Fruit fly (Drosophila melanogaster): ENCODE measurements around the gene Hexim.

The Hexim gene

DNA sequence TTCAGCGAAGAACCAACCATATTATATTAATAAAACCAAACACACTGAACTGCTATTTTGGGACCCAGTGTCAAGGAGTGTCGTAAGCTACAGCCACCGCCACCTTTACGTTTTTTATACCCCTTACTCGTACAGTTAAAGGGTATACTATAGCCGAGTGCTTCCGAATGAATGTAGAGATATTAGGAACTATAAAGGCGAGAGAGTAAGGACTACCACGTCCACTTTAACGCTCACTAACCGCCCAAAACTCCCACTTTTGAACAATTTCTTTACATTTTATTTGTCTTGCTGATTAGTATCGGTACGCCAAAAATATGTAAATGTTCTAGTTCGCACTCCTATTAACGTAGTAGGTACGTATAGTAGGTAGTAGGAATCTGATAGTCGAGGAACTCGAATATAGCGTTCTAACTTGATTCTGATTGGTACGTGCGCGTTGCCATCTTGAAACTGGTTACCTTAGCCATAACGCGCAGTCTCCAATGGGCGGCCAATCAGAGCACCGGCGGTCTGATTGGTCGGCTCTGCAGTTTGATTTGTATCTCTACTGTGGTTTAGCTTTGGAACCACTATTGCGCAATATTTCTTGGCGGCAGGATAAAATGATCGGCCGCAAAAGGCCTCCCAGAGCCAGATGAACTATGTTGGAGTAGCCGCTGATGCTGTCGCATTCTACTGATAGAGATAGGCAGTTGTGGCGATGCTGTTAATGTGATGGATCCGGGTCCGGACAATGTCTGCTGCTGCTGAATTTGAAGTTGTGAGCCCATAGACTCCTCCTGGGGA is 3.1 kb upstream of the Hexim start:
- TF ChIP-seq CG17806 (tag; optimal IDR thresholded peaks at IDR 0.05), result peak; percentile 26
- peak; percentile 39 for TF ChIP-seq Pif1A (GFP tag; optimal IDR thresholded peaks at IDR 0.05)
- TF ChIP-seq EcR (GFP tag; optimal IDR thresholded peaks at IDR 0.05), result no peak
- TF ChIP-seq Snoo (tag; optimal IDR thresholded peaks at IDR 0.05), result no peak
- TF ChIP-seq CG13204 (GFP tag; optimal IDR thresholded peaks at IDR 0.05), result no peak
- TF ChIP-seq CG34367 (tag; optimal IDR thresholded peaks at IDR 0.05), result peak; percentile 15
- no peak for TF ChIP-seq gl (tag; optimal IDR thresholded peaks at IDR 0.05)
- TF ChIP-seq CG12605 (GFP tag; IDR thresholded peaks at IDR 0.05), result no peak
- TF ChIP-seq CG14655 (GFP tag; optimal IDR thresholded peaks at IDR 0.05), result no peak
- peak; percentile 39; the same call in 2 of the 3 replicates for TF ChIP-seq fd96Ca (GFP tag; IDR thresholded peaks at IDR 0.05)
- no peak for TF ChIP-seq Ets98B (GFP tag; IDR thresholded peaks at IDR 0.05)
- TF ChIP-seq CG4496 (GFP tag; IDR thresholded peaks at IDR 0.05), result no peak
- peak; percentile 3 for TF ChIP-seq CG15710 (tag; optimal IDR thresholded peaks at IDR 0.05)
- TF ChIP-seq CG8159 (tag; optimal IDR thresholded peaks at IDR 0.05), result no peak
- no peak for TF ChIP-seq D1 (tag; optimal IDR thresholded peaks at IDR 0.05)
- TF ChIP-seq Pif1B (GFP tag; optimal IDR thresholded peaks at IDR 0.05), result peak; percentile 62
- TF ChIP-seq CG32121 (GFP tag; IDR thresholded peaks at IDR 0.05), result no peak
- no peak for TF ChIP-seq CG10348 (GFP tag; IDR thresholded peaks at IDR 0.05)
- TF ChIP-seq rn (GFP tag; IDR thresholded peaks at IDR 0.05), result no peak
- TF ChIP-seq CG9948 (tag; optimal IDR thresholded peaks at IDR 0.05), result peak; percentile 34
- TF ChIP-seq CG8301 (tag; optimal IDR thresholded peaks at IDR 0.05), result peak; percentile 58

DNA sequence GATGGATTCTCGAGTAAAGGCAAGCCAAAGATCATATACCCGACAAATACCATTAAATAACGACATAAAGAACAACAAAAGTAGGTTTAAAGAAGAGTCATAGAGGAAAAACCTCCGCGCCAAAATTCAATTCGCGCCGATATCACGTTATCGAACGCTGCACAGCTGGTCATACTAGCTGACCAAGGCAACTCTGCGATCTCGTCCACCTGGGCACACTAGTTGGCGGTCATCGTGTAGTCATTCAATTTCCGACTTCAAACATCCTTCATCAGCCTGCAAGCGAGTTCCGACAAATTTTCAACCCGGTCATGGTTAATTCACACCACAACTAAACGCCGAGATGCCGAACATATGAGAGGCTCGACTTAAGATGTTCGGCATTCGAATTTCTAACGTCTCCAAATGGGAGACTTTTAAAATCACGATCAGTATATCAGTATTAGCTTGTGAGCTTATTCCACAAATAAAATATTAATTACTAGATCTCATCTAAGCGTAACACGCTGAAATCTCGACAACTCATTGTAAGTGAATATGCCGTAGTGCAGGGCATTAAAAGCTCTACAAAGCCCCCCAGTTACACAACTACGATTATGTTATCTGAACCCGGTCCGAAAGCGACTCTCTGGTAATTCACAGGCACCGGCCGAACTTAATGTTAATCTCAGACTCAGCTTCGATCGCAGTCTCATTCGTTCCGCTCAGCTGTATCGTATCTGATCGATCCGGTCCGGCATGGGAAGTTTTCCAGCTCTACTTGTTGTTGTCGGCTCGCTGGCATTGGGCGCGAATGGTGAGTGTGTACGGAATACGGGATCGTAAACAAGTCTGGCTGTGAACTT is 2.3 kb upstream of the Hexim start, which contains the start of gene CG3505:
TSS of gene CG3505 (plus strand) at position 688 of the 845 bp plus-strand sequence.
- TF ChIP-seq Pif1A (GFP tag; optimal IDR thresholded peaks at IDR 0.05) (no peak), Ets98B (GFP tag; IDR thresholded peaks at IDR 0.05) (peak; percentile 73), EcR (GFP tag; optimal IDR thresholded peaks at IDR 0.05) (no peak), Pif1B (GFP tag; optimal IDR thresholded peaks at IDR 0.05) (peak; percentile 4), fd96Ca (GFP tag; IDR thresholded peaks at IDR 0.05) (peak; percentile 74; the same call in 2 of the 3 replicates), CG15710 (tag; optimal IDR thresholded peaks at IDR 0.05) (peak; percentile 48), CG8159 (tag; optimal IDR thresholded peaks at IDR 0.05) (peak; percentile 40), CG34367 (tag; optimal IDR thresholded peaks at IDR 0.05) (peak; percentile 25), CG4496 (GFP tag; IDR thresholded peaks at IDR 0.05) (peak; percentile 56; the same call in 1 of the 3 replicates), rn (GFP tag; IDR thresholded peaks at IDR 0.05) (no peak), CG9948 (tag; optimal IDR thresholded peaks at IDR 0.05) (no peak), CG13204 (GFP tag; optimal IDR thresholded peaks at IDR 0.05) (no peak), gl (tag; optimal IDR thresholded peaks at IDR 0.05) (no peak), CG10348 (GFP tag; IDR thresholded peaks at IDR 0.05) (no peak), D1 (tag; optimal IDR thresholded peaks at IDR 0.05) (no peak), Snoo (tag; optimal IDR thresholded peaks at IDR 0.05) (peak; percentile 27), CG14655 (GFP tag; optimal IDR thresholded peaks at IDR 0.05) (no peak), CG12605 (GFP tag; IDR thresholded peaks at IDR 0.05) (peak; percentile 65; the same call in 1 of the 2 replicates), CG17806 (tag; optimal IDR thresholded peaks at IDR 0.05) (peak; percentile 24), CG8301 (tag; optimal IDR thresholded peaks at IDR 0.05) (peak; percentile 20), CG32121 (GFP tag; IDR thresholded peaks at IDR 0.05) (peak; percentile 54; the same call in 1 of the 2 replicates)

DNA sequence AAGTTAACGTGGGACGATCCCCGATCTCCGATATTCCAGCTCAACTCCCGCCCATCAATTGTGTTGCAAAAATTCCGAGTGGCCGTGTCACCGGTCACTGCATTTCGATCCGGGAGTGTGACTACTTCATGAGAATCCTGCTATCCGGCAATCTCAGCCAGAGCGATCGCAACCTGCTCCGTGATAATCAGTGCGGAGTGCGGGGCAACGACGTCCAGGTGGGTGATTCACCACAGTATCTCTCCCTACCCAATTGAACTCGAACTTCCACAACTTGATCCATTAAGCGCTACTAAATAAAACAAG is 1.7 kb upstream of the Hexim start:
- no peak for TF ChIP-seq fd96Ca (GFP tag; IDR thresholded peaks at IDR 0.05)
- no peak for TF ChIP-seq CG34367 (tag; optimal IDR thresholded peaks at IDR 0.05)
- no peak for TF ChIP-seq CG8159 (tag; optimal IDR thresholded peaks at IDR 0.05)
- no peak for TF ChIP-seq Ets98B (GFP tag; IDR thresholded peaks at IDR 0.05)
- no peak for TF ChIP-seq D1 (tag; optimal IDR thresholded peaks at IDR 0.05)
- no peak for TF ChIP-seq CG8301 (tag; optimal IDR thresholded peaks at IDR 0.05)
- TF ChIP-seq CG14655 (GFP tag; optimal IDR thresholded peaks at IDR 0.05), result no peak
- TF ChIP-seq CG17806 (tag; optimal IDR thresholded peaks at IDR 0.05), result no peak
- TF ChIP-seq CG13204 (GFP tag; optimal IDR thresholded peaks at IDR 0.05), result no peak
- no peak for TF ChIP-seq CG4496 (GFP tag; IDR thresholded peaks at IDR 0.05)
- no peak for TF ChIP-seq gl (tag; optimal IDR thresholded peaks at IDR 0.05)
- no peak for TF ChIP-seq CG32121 (GFP tag; IDR thresholded peaks at IDR 0.05)
- TF ChIP-seq Pif1B (GFP tag; optimal IDR thresholded peaks at IDR 0.05), result no peak

DNA sequence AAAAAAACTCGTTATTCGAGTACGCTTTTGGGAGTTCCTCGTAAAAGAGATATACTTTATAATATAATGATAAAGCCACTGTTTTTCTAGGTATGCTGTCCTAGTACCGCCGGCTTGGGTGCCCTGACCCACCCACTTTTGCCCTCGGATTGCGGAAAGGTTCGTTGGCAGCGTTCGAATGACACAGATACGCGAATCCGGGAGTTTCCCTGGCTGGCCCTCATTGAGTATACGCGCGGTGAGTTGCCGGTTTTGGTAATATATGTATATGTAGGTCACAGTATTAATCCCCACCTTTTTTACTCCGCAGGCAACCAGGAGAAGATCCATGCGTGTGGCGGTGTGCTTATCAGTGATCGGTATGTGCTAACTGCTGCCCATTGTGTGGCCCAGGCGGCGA is 1.1 kb upstream of the Hexim start:
- TF ChIP-seq CG14655 (GFP tag; optimal IDR thresholded peaks at IDR 0.05), result no peak
- TF ChIP-seq CG8159 (tag; optimal IDR thresholded peaks at IDR 0.05), result no peak
- TF ChIP-seq EcR (GFP tag; optimal IDR thresholded peaks at IDR 0.05), result no peak
- no peak for TF ChIP-seq rn (GFP tag; IDR thresholded peaks at IDR 0.05)
- no peak for TF ChIP-seq CG17806 (tag; optimal IDR thresholded peaks at IDR 0.05)
- TF ChIP-seq CG8301 (tag; optimal IDR thresholded peaks at IDR 0.05), result no peak
- TF ChIP-seq Ets98B (GFP tag; IDR thresholded peaks at IDR 0.05), result no peak
- no peak for TF ChIP-seq CG15710 (tag; optimal IDR thresholded peaks at IDR 0.05)
- TF ChIP-seq gl (tag; optimal IDR thresholded peaks at IDR 0.05), result no peak
- no peak for TF ChIP-seq fd96Ca (GFP tag; IDR thresholded peaks at IDR 0.05)
- no peak for TF ChIP-seq CG34367 (tag; optimal IDR thresholded peaks at IDR 0.05)
- no peak for TF ChIP-seq CG32121 (GFP tag; IDR thresholded peaks at IDR 0.05)
- TF ChIP-seq CG4496 (GFP tag; IDR thresholded peaks at IDR 0.05), result no peak
- TF ChIP-seq Pif1A (GFP tag; optimal IDR thresholded peaks at IDR 0.05), result no peak
- no peak for TF ChIP-seq CG9948 (tag; optimal IDR thresholded peaks at IDR 0.05)
- TF ChIP-seq CG10348 (GFP tag; IDR thresholded peaks at IDR 0.05), result no peak
- no peak for TF ChIP-seq Pif1B (GFP tag; optimal IDR thresholded peaks at IDR 0.05)
- no peak for TF ChIP-seq CG12605 (GFP tag; IDR thresholded peaks at IDR 0.05)
- TF ChIP-seq Snoo (tag; optimal IDR thresholded peaks at IDR 0.05), result no peak
- no peak for TF ChIP-seq CG13204 (GFP tag; optimal IDR thresholded peaks at IDR 0.05)
